Fruit fly (Drosophila melanogaster): ENCODE results near the gene CG17359.

- TF ChIP-seq CTCF (optimal IDR thresholded peaks at IDR 0.05) = peak in 1 of 2 experiments; percentile 5
- TF ChIP-seq CG8478 (optimal IDR thresholded peaks at IDR 0.05) = no peak
Measured at dm6 chr3L:14036867-14037313, 37.8 kb upstream of the CG17359 start, which contains the start of gene Hsp110.
